Fruit fly (Drosophila melanogaster): ENCODE measurements around the gene CG3386.

The CG3386 gene

dm6 chr3L:680258-680657, 2.0 kb downstream of the CG3386 start, which contains the start of gene CG17129 (continued):
- TF ChIP-seq B-H1 (GFP tag; IDR thresholded peaks at IDR 0.05), result peak; percentile 58; the same call in 2 of the 3 replicates
- peak; percentile 81 for TF ChIP-seq CG15514 (GFP tag; optimal IDR thresholded peaks at IDR 0.05)
- TF ChIP-seq CG8944 (GFP tag; optimal IDR thresholded peaks at IDR 0.05), result peak; percentile 79
- TF ChIP-seq otp (GFP tag; IDR thresholded peaks at IDR 0.05), result 0 out of 3 replicates have a peak, but pooled peaks have one; percentile 45
- TF ChIP-seq grn (GFP tag; optimal IDR thresholded peaks at IDR 0.05), result no peak
- peak; percentile 62 for TF ChIP-seq CG15269 (tag; optimal IDR thresholded peaks at IDR 0.05)
- TF ChIP-seq Nf-YB (GFP tag; optimal IDR thresholded peaks at IDR 0.05), result peak; percentile 31
- peak; percentile 28 for TF ChIP-seq Kr (GFP tag; optimal IDR thresholded peaks at IDR 0.05)
- no peak for TF ChIP-seq MTF-1 (GFP tag; optimal IDR thresholded peaks at IDR 0.05; ENCODE audit: borderline replicate concordance)
- TF ChIP-seq C15 (GFP tag; IDR thresholded peaks at IDR 0.05), result no peak
- peak; percentile 63; the same call in 1 of the 3 replicates for TF ChIP-seq CG11695 (GFP tag; IDR thresholded peaks at IDR 0.05)
- peak; percentile 33 for TF ChIP-seq CG15011 (GFP tag; optimal IDR thresholded peaks at IDR 0.05)
- no peak for TF ChIP-seq CG8281 (tag; optimal IDR thresholded peaks at IDR 0.05)
- peak; percentile 82 for TF ChIP-seq CG11504 (tag; optimal IDR thresholded peaks at IDR 0.05)
- TF ChIP-seq onecut (GFP tag; IDR thresholded peaks at IDR 0.05), result peak; percentile 46
- peak; percentile 66 for TF ChIP-seq CG17186 (GFP tag; optimal IDR thresholded peaks at IDR 0.05)
- TF ChIP-seq CG8089 (GFP tag; optimal IDR thresholded peaks at IDR 0.05), result peak; percentile 75
- peak; percentile 78 for TF ChIP-seq MBD-R2 (GFP tag; IDR thresholded peaks at IDR 0.05)
- peak; percentile 82 for TF ChIP-seq ara (GFP tag; IDR thresholded peaks at IDR 0.05)
- peak; percentile 57; the same call in 1 of the 2 replicates for TF ChIP-seq Taf1 (GFP tag; IDR thresholded peaks at IDR 0.05)
- peak; percentile 6 for TF ChIP-seq HmgD (GFP tag; optimal IDR thresholded peaks at IDR 0.05)
- peak; percentile 84 for TF ChIP-seq stc (GFP tag; IDR thresholded peaks at IDR 0.05)
- no peak for TF ChIP-seq CG1832 (GFP tag; optimal IDR thresholded peaks at IDR 0.05)
- peak; percentile 67 for TF ChIP-seq CG32772 (GFP tag; IDR thresholded peaks at IDR 0.05)
- peak; percentile 11 for TF ChIP-seq YL-1 (GFP tag; optimal IDR thresholded peaks at IDR 0.05)
- TF ChIP-seq sqz (GFP tag; optimal IDR thresholded peaks at IDR 0.05), result no peak
- peak; percentile 72 for TF ChIP-seq dysf (GFP tag; IDR thresholded peaks at IDR 0.05)
- peak; percentile 67 for TF ChIP-seq CG10366 (GFP tag; IDR thresholded peaks at IDR 0.05)
- TF ChIP-seq pum (GFP tag; optimal IDR thresholded peaks at IDR 0.05), result peak; percentile 87
- TF ChIP-seq CG1603 (tag; optimal IDR thresholded peaks at IDR 0.05), result peak; percentile 87
- peak; percentile 89 for TF ChIP-seq CG7963 (GFP tag; IDR thresholded peaks at IDR 0.05; ENCODE audit: partially characterized antibody)
- TF ChIP-seq Fer1 (GFP tag; optimal IDR thresholded peaks at IDR 0.05), result no peak
- peak; percentile 83 for TF ChIP-seq phol (tag; optimal IDR thresholded peaks at IDR 0.05)
- TF ChIP-seq fu2 (GFP tag; optimal IDR thresholded peaks at IDR 0.05), result peak; percentile 75
- TF ChIP-seq Hmr (GFP tag; optimal IDR thresholded peaks at IDR 0.05), result peak; percentile 65
- TF ChIP-seq CG3995 (GFP tag; optimal IDR thresholded peaks at IDR 0.05), result peak; percentile 66
- TF ChIP-seq Hsf (GFP tag; optimal IDR thresholded peaks at IDR 0.05), result peak; percentile 71
- peak; percentile 34 for TF ChIP-seq CG18619 (GFP tag; optimal IDR thresholded peaks at IDR 0.05)
- TF ChIP-seq CG1792 (GFP tag; optimal IDR thresholded peaks at IDR 0.05), result peak; percentile 29
- no peak for TF ChIP-seq hth (optimal IDR thresholded peaks at IDR 0.05)
- TF ChIP-seq CG43689 (GFP tag; IDR thresholded peaks at IDR 0.05), result no peak
- no peak for TF ChIP-seq tio (GFP tag; optimal IDR thresholded peaks at IDR 0.05)
- peak; percentile 26 for TF ChIP-seq wek (GFP tag; optimal IDR thresholded peaks at IDR 0.05)
- TF ChIP-seq CG7745 (tag; optimal IDR thresholded peaks at IDR 0.05), result no peak
- TF ChIP-seq Hmx (GFP tag; optimal IDR thresholded peaks at IDR 0.05), result peak; percentile 56
- no peak for TF ChIP-seq CG4360 (GFP tag; IDR thresholded peaks at IDR 0.05)
- peak; percentile 74 for TF ChIP-seq Ada2b (GFP tag; IDR thresholded peaks at IDR 0.05)
- peak; percentile 68; the same call in 1 of the 2 replicates for TF ChIP-seq CG31441 (GFP tag; IDR thresholded peaks at IDR 0.05)
- no peak for TF ChIP-seq fd64A (GFP tag; optimal IDR thresholded peaks at IDR 0.05)
- TF ChIP-seq NC2α (GFP tag; optimal IDR thresholded peaks at IDR 0.05), result peak; percentile 38
- TF ChIP-seq Stat92E (GFP tag; optimal IDR thresholded peaks at IDR 0.05), result peak in 1 of 3 experiments; percentile 44
